Fruit fly (Drosophila melanogaster) whole organism, embryonic: ENCODE measurements around the gene CG13074.

Experiments
- CG10543 ChIP-seq: fragments of 200-800 bp; sonication (Bioruptor generic); optimal IDR thresholded peaks from 3 replicates; lab custom pipeline; 2017; ENCODE audit warnings: missing biosample characterization, mild to moderate bottlenecking, missing genetic modification characterization, moderate library complexity
- CG11695 ChIP-seq: fragments of 200-800 bp; sonication (Bioruptor generic); IDR thresholded peaks from 3 replicates; pipeline ENCODE4 v1.3.6; 2022; ENCODE audit warnings: missing biosample characterization, missing genetic modification characterization
- CG12071 ChIP-seq: fragments of 200-800 bp; sonication (Bioruptor generic); optimal IDR thresholded peaks from 3 replicates; lab custom pipeline; 2018; ENCODE audit warnings: missing biosample characterization, mild to moderate bottlenecking, missing genetic modification characterization
- CG12155 ChIP-seq: fragments of 200-800 bp; sonication (Bioruptor generic); optimal IDR thresholded peaks from 3 replicates; lab custom pipeline; 2016; ENCODE audit warnings: missing biosample characterization, missing genetic modification characterization
- CG1529 ChIP-seq: fragments of 200-800 bp; sonication (Bioruptor generic); optimal IDR thresholded peaks from 3 replicates; lab custom pipeline; 2018; ENCODE audit warnings: missing biosample characterization, missing genetic modification characterization
- CG1603 ChIP-seq: fragments of 200-800 bp; sonication (Bioruptor generic); optimal IDR thresholded peaks from 2 replicates; lab custom pipeline; 2019; ENCODE audit warnings: missing biosample characterization, mild to moderate bottlenecking, missing genetic modification characterization, moderate library complexity
- CG16863 ChIP-seq: fragments of 200-800 bp; sonication (Bioruptor generic); optimal IDR thresholded peaks from 3 replicates; lab custom pipeline; 2016; ENCODE audit warnings: missing biosample characterization, missing genetic modification characterization
- CG17361 ChIP-seq: fragments of 200-800 bp; sonication (Bioruptor generic); IDR thresholded peaks from 3 replicates; pipeline ENCODE4 v1.3.6; 2022; ENCODE audit warnings: missing biosample characterization, missing genetic modification characterization
- CG17612 ChIP-seq: fragments of 200-800 bp; sonication (Bioruptor generic); IDR thresholded peaks from 2 replicates; pipeline ENCODE4 v1.3.6; 2022; ENCODE audit warnings: missing biosample characterization, missing genetic modification characterization
- CG2889 ChIP-seq: fragments of 200-800 bp; sonication (Bioruptor generic); IDR thresholded peaks from 3 replicates; pipeline ENCODE4 v1.3.6; 2022; ENCODE audit warnings: missing biosample characterization, missing genetic modification characterization
- CG31388 ChIP-seq: fragments of 200-800 bp; sonication (Bioruptor generic); optimal IDR thresholded peaks from 2 replicates; lab custom pipeline; 2016; ENCODE audit warnings: missing biosample characterization, missing genetic modification characterization
- CG3847 ChIP-seq: fragments of 200-800 bp; sonication (Bioruptor generic); IDR thresholded peaks from 2 replicates; pipeline ENCODE4 v1.3.6; 2022; ENCODE audit warnings: missing biosample characterization, missing genetic modification characterization
- CG4707 ChIP-seq: fragments of 200-800 bp; sonication (Bioruptor generic); optimal IDR thresholded peaks from 2 replicates; lab custom pipeline; 2018; ENCODE audit warnings: missing biosample characterization, mild to moderate bottlenecking, missing genetic modification characterization, moderate library complexity
- CG5180 ChIP-seq: fragments of 200-800 bp; sonication (Bioruptor generic); optimal IDR thresholded peaks from 3 replicates; lab custom pipeline; 2017; ENCODE audit warnings: missing biosample characterization, missing genetic modification characterization, mild to moderate bottlenecking, moderate library complexity, missing genetic modification reagents
- CG7372 ChIP-seq: fragments of 200-800 bp; sonication (Bioruptor generic); IDR thresholded peaks from 2 replicates; pipeline ENCODE4 v1.3.6; 2022; ENCODE audit warnings: missing biosample characterization, missing genetic modification characterization
- CG7963 ChIP-seq: fragments of 200-800 bp; sonication (Bioruptor generic); IDR thresholded peaks from 3 replicates; pipeline ENCODE4 v1.3.6; 2022; ENCODE audit warnings: missing biosample characterization, missing genetic modification characterization; ENCODE audit not compliant: partially characterized antibody
- CG8478 ChIP-seq: fragments of >200 bp; optimal IDR thresholded peaks from 2 replicates; lab custom pipeline; 2018
- CG9876 ChIP-seq: fragments of 200-800 bp; sonication (Bioruptor generic); optimal IDR thresholded peaks from 2 replicates; lab custom pipeline; 2016; ENCODE audit warnings: missing biosample characterization, missing genetic modification characterization
- CG9932 ChIP-seq: fragments of 200-800 bp; sonication (Bioruptor generic); IDR thresholded peaks from 2 replicates; pipeline ENCODE4 v1.3.6; 2022; ENCODE audit warnings: missing biosample characterization, missing genetic modification characterization
- CTCF ChIP-seq: fragments of 200-800 bp; sonication (Bioruptor generic); optimal IDR thresholded peaks from 2 replicates; lab custom pipeline; 2017; ENCODE audit warnings: missing biosample characterization, mild to moderate bottlenecking, missing genetic modification characterization, moderate library complexity
- Dad ChIP-seq: fragments of 200-800 bp; sonication (Bioruptor generic); optimal IDR thresholded peaks from 3 replicates; lab custom pipeline; 2016; ENCODE audit warnings: missing biosample characterization, missing genetic modification characterization
- Dip3 ChIP-seq: fragments of 200-800 bp; sonication (Bioruptor generic); optimal IDR thresholded peaks from 3 replicates; lab custom pipeline; 2016; ENCODE audit warnings: missing biosample characterization, missing genetic modification characterization
- Elba2 ChIP-seq: fragments of 200-800 bp; sonication (Bioruptor generic); optimal IDR thresholded peaks from 3 replicates; lab custom pipeline; 2016; ENCODE audit warnings: missing biosample characterization, missing genetic modification characterization
- Fer1 ChIP-seq: fragments of 200-800 bp; sonication (Bioruptor generic); optimal IDR thresholded peaks from 2 replicates; lab custom pipeline; 2017; ENCODE audit warnings: missing biosample characterization, mild to moderate bottlenecking, missing genetic modification characterization
- Gsc ChIP-seq: fragments of 200-800 bp; sonication (Bioruptor generic); IDR thresholded peaks from 2 replicates; pipeline ENCODE4 v1.3.6; 2022; ENCODE audit warnings: missing biosample characterization, missing genetic modification characterization
- Hmr ChIP-seq: fragments of 200-800 bp; sonication (Bioruptor generic); optimal IDR thresholded peaks from 3 replicates; lab custom pipeline; 2017; ENCODE audit warnings: mild to moderate bottlenecking, missing biosample characterization, missing genetic modification reagents, missing genetic modification characterization
- Mes4 ChIP-seq: fragments of 200-800 bp; sonication (Bioruptor generic); optimal IDR thresholded peaks from 2 replicates; lab custom pipeline; 2016; ENCODE audit warnings: missing biosample characterization, missing genetic modification characterization
- Myb ChIP-seq: fragments of 200-800 bp; sonication (Bioruptor generic); optimal IDR thresholded peaks from 2 replicates; lab custom pipeline; 2016; ENCODE audit warnings: missing biosample characterization, missing genetic modification characterization
- NC2α ChIP-seq: fragments of 200-800 bp; sonication (Bioruptor generic); optimal IDR thresholded peaks from 2 replicates; lab custom pipeline; 2016; ENCODE audit warnings: missing biosample characterization, missing genetic modification characterization
- NFAT ChIP-seq: fragments of 200-800 bp; sonication (Bioruptor generic); IDR thresholded peaks from 2 replicates; pipeline ENCODE4 v1.3.6; 2022; ENCODE audit warnings: missing biosample characterization, missing genetic modification characterization
- Rfx ChIP-seq: fragments of 200-800 bp; sonication (Bioruptor generic); IDR thresholded peaks from 2 replicates; pipeline ENCODE4 v1.3.6; 2022; ENCODE audit warnings: missing biosample characterization, missing genetic modification characterization
- Scr ChIP-seq: fragments of 200-800 bp; sonication (Bioruptor generic); IDR thresholded peaks from 2 replicates; pipeline ENCODE4 v1.3.6; 2022; ENCODE audit warnings: missing biosample characterization, missing genetic modification characterization; ENCODE audit not compliant: partially characterized antibody
- Sin3A ChIP-seq: fragments of >200 bp; optimal IDR thresholded peaks from 2 replicates; lab custom pipeline; 2018
- Sry-δ ChIP-seq: fragments of 200-800 bp; sonication (Bioruptor generic); optimal IDR thresholded peaks from 2 replicates; lab custom pipeline; 2016; ENCODE audit warnings: missing biosample characterization, missing genetic modification characterization
- Vsx1 ChIP-seq: fragments of 200-800 bp; sonication (Bioruptor generic); optimal IDR thresholded peaks from 2 replicates; lab custom pipeline; 2017; ENCODE audit warnings: missing biosample characterization, mild to moderate bottlenecking, missing genetic modification characterization, missing genetic modification reagents
- abd-A ChIP-seq: fragments of 200-800 bp; sonication (Bioruptor generic); optimal IDR thresholded peaks from 3 replicates; lab custom pipeline; 2019; ENCODE audit warnings: missing biosample characterization, mild to moderate bottlenecking, missing genetic modification characterization, moderate library complexity
- ase ChIP-seq: fragments of 200-800 bp; sonication (Bioruptor generic); IDR thresholded peaks from 3 replicates; pipeline ENCODE4 v1.3.6; 2022; ENCODE audit warnings: missing biosample characterization, missing genetic modification characterization
- chif ChIP-seq, 2 experiments: fragments of 200-800 bp; sonication (Bioruptor generic); optimal IDR thresholded peaks; 3 replicates each; lab custom pipeline; 2016; ENCODE audit warnings: missing biosample characterization in 2 of 2, missing genetic modification characterization in 2 of 2
- dmrt11E ChIP-seq: fragments of 200-800 bp; sonication (Bioruptor generic); optimal IDR thresholded peaks from 3 replicates; lab custom pipeline; 2018; ENCODE audit warnings: missing biosample characterization, mild to moderate bottlenecking, missing genetic modification characterization, moderate library complexity
- dpn ChIP-seq, 2 experiments: fragments of 200-800 bp; sonication (Bioruptor generic); optimal IDR thresholded peaks; 3 replicates each; lab custom pipeline; 2016; ENCODE audit warnings: missing biosample characterization in 2 of 2, missing genetic modification characterization in 2 of 2
- fd64A ChIP-seq: fragments of 200-800 bp; sonication (Bioruptor generic); optimal IDR thresholded peaks from 3 replicates; lab custom pipeline; 2018; ENCODE audit warnings: missing biosample characterization, mild to moderate bottlenecking, missing genetic modification characterization
- fu2 ChIP-seq: fragments of 200-800 bp; sonication (Bioruptor generic); optimal IDR thresholded peaks from 2 replicates; lab custom pipeline; 2016; ENCODE audit warnings: missing biosample characterization, missing genetic modification characterization
- gsb-n ChIP-seq: fragments of 200-800 bp; sonication (Bioruptor generic); optimal IDR thresholded peaks from 3 replicates; lab custom pipeline; 2018; ENCODE audit warnings: missing biosample characterization, mild to moderate bottlenecking, missing genetic modification characterization
- her ChIP-seq: fragments of 200-800 bp; sonication (Bioruptor generic); optimal IDR thresholded peaks from 2 replicates; lab custom pipeline; 2016; ENCODE audit warnings: missing biosample characterization, missing genetic modification characterization
- hkb ChIP-seq, 2 experiments: fragments of 200-800 bp in 1 of 2; fragments of >200 bp in 1 of 2; sonication (Bioruptor generic) in 1 of 2; IDR thresholded peaks in 1 of 2; optimal IDR thresholded peaks in 1 of 2; 2 replicates each; pipeline versions ENCODE4 v1.3.6 to Lab custom; 2017 to 2022; ENCODE audit warnings: missing biosample characterization in 1 of 2, missing genetic modification characterization in 1 of 2
- kay ChIP-seq: fragments of 200-800 bp; sonication (Bioruptor generic); optimal IDR thresholded peaks from 2 replicates; lab custom pipeline; 2016; ENCODE audit warnings: missing biosample characterization, missing genetic modification characterization
- lbe ChIP-seq: fragments of 200-800 bp; sonication (Bioruptor generic); optimal IDR thresholded peaks from 2 replicates; lab custom pipeline; 2016; ENCODE audit warnings: missing biosample characterization, mild to moderate bottlenecking, missing genetic modification characterization
- otp ChIP-seq: fragments of 200-800 bp; sonication (Bioruptor generic); IDR thresholded peaks from 3 replicates; pipeline ENCODE4, ENCODE4 v1.3.6; 2022; ENCODE audit warnings: missing biosample characterization, missing genetic modification characterization
- repo ChIP-seq: fragments of 200-800 bp; sonication (Bioruptor generic); optimal IDR thresholded peaks from 2 replicates; lab custom pipeline; 2016; ENCODE audit warnings: missing biosample characterization, missing genetic modification characterization
- rib ChIP-seq: fragments of 200-800 bp; sonication (Bioruptor generic); IDR thresholded peaks from 2 replicates; pipeline ENCODE4 v1.3.6; 2022; ENCODE audit warnings: missing biosample characterization, missing genetic modification characterization
- trh ChIP-seq: fragments of 200-800 bp; sonication (Bioruptor generic); optimal IDR thresholded peaks from 2 replicates; lab custom pipeline; 2016; ENCODE audit warnings: missing biosample characterization, missing genetic modification characterization
- zfh2 ChIP-seq: fragments of 200-800 bp; sonication (Bioruptor generic); optimal IDR thresholded peaks from 2 replicates; lab custom pipeline; 2016; ENCODE audit warnings: missing biosample characterization, missing genetic modification characterization

The CG13074 gene

dm6 chr3L:16045831-16046336 is 51.4 kb downstream of the CG13074 start (continued):
- TF ChIP-seq Elba2 (GFP tag; lab: Kevin White, UChicago), result peak; percentile 38
- TF ChIP-seq trh, result peak; percentile 85
- TF ChIP-seq repo (GFP tag; lab: Kevin White, UChicago), result peak; percentile 73
- peak; percentile 90 for TF ChIP-seq CG9932 (GFP tag; lab: Robert Waterston, UW)
- TF ChIP-seq kay, result peak; percentile 62
- TF ChIP-seq Fer1, result peak; percentile 97
- TF ChIP-seq NFAT (GFP tag; lab: Robert Waterston, UW), result peak; percentile 74
- TF ChIP-seq Gsc (GFP tag; lab: Robert Waterston, UW), result no peak
- TF ChIP-seq CG17612 (GFP tag; lab: Robert Waterston, UW), result peak; percentile 36; the same call in 1 of the 2 replicates
- TF ChIP-seq hkb (optimal IDR thresholded peaks at IDR 0.05; lab: Kevin White, UChicago), result no peak
- TF ChIP-seq hkb (GFP tag; IDR thresholded peaks at IDR 0.05; lab: Robert Waterston, UW), result peak; percentile 96
- peak; percentile 89 for TF ChIP-seq CG1529 (GFP tag; lab: Kevin White, UChicago)
- TF ChIP-seq chif (GFP tag; optimal IDR thresholded peaks at IDR 0.05; lab: Kevin White, UChicago), result peak; percentile 80 to 89
- peak; percentile 94 for TF ChIP-seq Hmr (GFP tag; lab: Kevin White, UChicago)
- TF ChIP-seq CG16863 (GFP tag; lab: Kevin White, UChicago), result peak; percentile 89
- peak; percentile 80 for TF ChIP-seq Mes4 (GFP tag; lab: Kevin White, UChicago)
- peak; percentile 73 for TF ChIP-seq Myb
- peak; percentile 95 for TF ChIP-seq gsb-n (tag; lab: Kevin White, UChicago)
- TF ChIP-seq CG11695 (GFP tag; lab: Robert Waterston, UW), result peak; percentile 94
- peak; percentile 82 for TF ChIP-seq her
- TF ChIP-seq dmrt11E, result peak; percentile 90
- peak; percentile 39 for TF ChIP-seq CTCF (GFP tag; lab: Kevin White, UChicago)
- peak; percentile 52 for TF ChIP-seq CG31388 (GFP tag; lab: Kevin White, UChicago)
- peak; percentile 91 for TF ChIP-seq CG12071 (GFP tag; lab: Kevin White, UChicago)
- TF ChIP-seq CG4707, result peak; percentile 83
- TF ChIP-seq lbe (GFP tag; lab: Kevin White, UChicago), result peak; percentile 97
- TF ChIP-seq abd-A (tag; lab: Kevin White, UChicago), result peak; percentile 41
- TF ChIP-seq otp (GFP tag; lab: Robert Waterston, UW), result peak; percentile 85
- peak; percentile 85 for TF ChIP-seq zfh2
- TF ChIP-seq CG8478 (lab: Kevin White, UChicago), result no peak
- peak; percentile 80 for TF ChIP-seq CG5180 (GFP tag; lab: Kevin White, UChicago)
- TF ChIP-seq Sry-δ (GFP tag; lab: Kevin White, UChicago), result peak; percentile 53
- peak; percentile 88 for TF ChIP-seq CG17361
- TF ChIP-seq rib (GFP tag; lab: Robert Waterston, UW), result peak; percentile 88
- peak; percentile 83 for TF ChIP-seq Dad
- TF ChIP-seq Rfx (GFP tag; lab: Robert Waterston, UW), result peak; percentile 93
- no peak for TF ChIP-seq CG7963 (GFP tag; lab: Robert Waterston, UW)
- TF ChIP-seq dpn (GFP tag; optimal IDR thresholded peaks at IDR 0.05; lab: Kevin White, UChicago), result peak; percentile 85 to 91
- peak; percentile 83 for TF ChIP-seq ase (GFP tag; lab: Robert Waterston, UW)
- peak; percentile 77 for TF ChIP-seq Vsx1 (GFP tag; lab: Kevin White, UChicago)
- peak; percentile 72 for TF ChIP-seq fd64A (GFP tag; lab: Kevin White, UChicago)
- no peak for TF ChIP-seq Sin3A (lab: Kevin White, UChicago)
- peak; percentile 87 for TF ChIP-seq fu2 (GFP tag; lab: Kevin White, UChicago)
- peak; percentile 93 for TF ChIP-seq CG12155 (GFP tag; lab: Kevin White, UChicago)
- TF ChIP-seq CG3847 (GFP tag; lab: Robert Waterston, UW), result peak; percentile 88
- peak; percentile 88 for TF ChIP-seq Dip3 (GFP tag; lab: Kevin White, UChicago)
- peak; percentile 75; the same call in 2 of the 3 replicates for TF ChIP-seq CG2889 (GFP tag; lab: Robert Waterston, UW)
- peak; percentile 89 for TF ChIP-seq CG7372
- TF ChIP-seq NC2α (GFP tag; lab: Kevin White, UChicago), result peak; percentile 70
- TF ChIP-seq Scr (GFP tag; lab: Robert Waterston, UW), result no peak
- peak; percentile 66 for TF ChIP-seq CG9876 (GFP tag; lab: Kevin White, UChicago)
- peak; percentile 79 for TF ChIP-seq CG10543 (GFP tag; lab: Kevin White, UChicago)
- TF ChIP-seq CG1603 (tag; lab: Kevin White, UChicago), result peak; percentile 89
